ENCODE assay signal across 5 worm cellular contexts in genomic region chrX:3025145-3025544, ce11.
TF ChIP-seq lines count a peak whose summit lies in the region.

No protein-coding gene starts in this region.

TF ChIP-seq in whole organism, L1 larva, 84 proteins besides CTCF, POLR2A, EP300 and RAD21 (continues in another document):
- TF ChIP-seq nhr-71 (tag; optimal IDR thresholded peaks at IDR 0.05; lab: Kevin White, UChicago) (peak; percentile 33), mep-1 (tag; optimal IDR thresholded peaks at IDR 0.05; lab: Kevin White, UChicago) (no peak), Y116A8C.19 (tag; optimal IDR thresholded peaks at IDR 0.05; lab: Kevin White, UChicago; ENCODE audit: borderline replicate concordance) (no peak), egl-27 (tag; optimal IDR thresholded peaks at IDR 0.05; lab: Kevin White, UChicago) (no peak), unc-30 (tag; optimal IDR thresholded peaks at IDR 0.05; lab: Kevin White, UChicago) (no peak), pag-3 (tag; optimal IDR thresholded peaks at IDR 0.05; lab: Kevin White, UChicago; ENCODE audit: borderline replicate concordance, insufficient read depth) (no peak), ceh-88 (GFP tag; IDR thresholded peaks at IDR 0.05; lab: Robert Waterston, UW) (no peak), hlh-17 (GFP tag; optimal IDR thresholded peaks at IDR 0.05; lab: Kevin White, UChicago; ENCODE audit: borderline replicate concordance) (no peak), dsc-1 (tag; optimal IDR thresholded peaks at IDR 0.05; lab: Kevin White, UChicago) (no peak), swsn-7 (tag; optimal IDR thresholded peaks at IDR 0.05; lab: Kevin White, UChicago) (no peak), sptf-1 (tag; optimal IDR thresholded peaks at IDR 0.05; lab: Kevin White, UChicago) (no peak), blmp-1 (tag; optimal IDR thresholded peaks at IDR 0.05; lab: Kevin White, UChicago) (peak; percentile 81), efl-1 (optimal IDR thresholded peaks at IDR 0.05; lab: Kevin White, UChicago) (no peak), efl-1 (GFP tag; optimal IDR thresholded peaks at IDR 0.05 in 1 of 2; lab: Kevin White, UChicago) (no peak), elt-3 (tag; optimal IDR thresholded peaks at IDR 0.05; lab: Kevin White, UChicago) (peak in 2 of 6 experiments; percentile 21 to 42), nhr-19 (GFP tag; conservative IDR thresholded peaks at IDR 0.05; lab: Robert Waterston, UW) (peak; percentile 60), tlp-1 (tag; optimal IDR thresholded peaks at IDR 0.05; lab: Kevin White, UChicago) (no peak), snu-23 (GFP tag; optimal IDR thresholded peaks at IDR 0.05; lab: Kevin White, UChicago) (peak; percentile 43)

TF ChIP-seq in whole organism, L2 larva, 48 proteins besides CTCF, POLR2A, EP300 and RAD21:
- TF ChIP-seq nhr-23 (tag; optimal IDR thresholded peaks at IDR 0.05; lab: Kevin White, UChicago), result no peak
- peak; percentile 28 for TF ChIP-seq nhr-21 (tag; optimal IDR thresholded peaks at IDR 0.05; lab: Kevin White, UChicago)
- TF ChIP-seq sma-9 (GFP tag; optimal IDR thresholded peaks at IDR 0.05; lab: Kevin White, UChicago), result peak; percentile 8
- TF ChIP-seq sma-9 (tag; optimal IDR thresholded peaks at IDR 0.05; lab: Kevin White, UChicago), result no peak
- peak; percentile 27 for TF ChIP-seq nhr-129 (tag; optimal IDR thresholded peaks at IDR 0.05; lab: Kevin White, UChicago)

TF ChIP-seq in whole organism, L3 larva, 47 proteins besides CTCF, POLR2A, EP300 and RAD21:
- no peak for TF ChIP-seq lin-15B (tag; optimal IDR thresholded peaks at IDR 0.05; lab: Kevin White, UChicago)
- TF ChIP-seq R02D3.7 (tag; optimal IDR thresholded peaks at IDR 0.05; lab: Kevin White, UChicago), result no peak
- no peak for TF ChIP-seq unc-39 (tag; optimal IDR thresholded peaks at IDR 0.05; lab: Kevin White, UChicago)
- TF ChIP-seq nhr-25 (tag; optimal IDR thresholded peaks at IDR 0.05; lab: Kevin White, UChicago), result no peak
- peak; percentile 70 for TF ChIP-seq unc-62 (GFP tag; optimal IDR thresholded peaks at IDR 0.05; lab: Kevin White, UChicago)

TF ChIP-seq in whole organism, L4 larva, 104 proteins besides CTCF, POLR2A, EP300 and RAD21:
- TF ChIP-seq nhr-11 (tag; optimal IDR thresholded peaks at IDR 0.05; lab: Kevin White, UChicago), result peak; percentile 13
- TF ChIP-seq lin-13 (GFP tag; optimal IDR thresholded peaks at IDR 0.05; lab: Kevin White, UChicago), result no peak
- TF ChIP-seq lin-1 (GFP tag; IDR thresholded peaks at IDR 0.05; lab: Robert Waterston, UW), result no peak
- TF ChIP-seq lsy-2 (tag; optimal IDR thresholded peaks at IDR 0.05; lab: Kevin White, UChicago), result peak in 1 of 2 experiments; percentile 20
- TF ChIP-seq unc-62 (GFP tag; optimal IDR thresholded peaks at IDR 0.05 in 1 of 2; lab: Kevin White, UChicago), result peak in 1 of 2 experiments; percentile 54
- no peak for TF ChIP-seq unc-62 (tag; optimal IDR thresholded peaks at IDR 0.05; lab: Kevin White, UChicago)
- peak; percentile 22 for TF ChIP-seq nhr-28 (tag; optimal IDR thresholded peaks at IDR 0.05; lab: Kevin White, UChicago)
- TF ChIP-seq daf-16 (GFP tag; optimal IDR thresholded peaks at IDR 0.05; lab: Kevin White, UChicago), result no peak
- no peak for TF ChIP-seq daf-16 (tag; optimal IDR thresholded peaks at IDR 0.05; lab: Kevin White, UChicago)
- TF ChIP-seq ceh-20 (GFP tag; IDR thresholded peaks at IDR 0.05; lab: Robert Waterston, UW), result 0 out of 2 replicates have a peak, but pooled peaks have one; percentile 30
- no peak for TF ChIP-seq pha-4 (GFP tag; IDR thresholded peaks at IDR 0.05; lab: Robert Waterston, UW)
- TF ChIP-seq pha-4 (tag; optimal IDR thresholded peaks at IDR 0.05; lab: Kevin White, UChicago), result no peak

TF ChIP-seq in whole organism, mixed stage, embryonic, 35 proteins besides CTCF, POLR2A, EP300 and RAD21:
- TF ChIP-seq snpc-4 (tag; optimal IDR thresholded peaks at IDR 0.05; lab: Kevin White, UChicago) (no peak), unc-62 (GFP tag; optimal IDR thresholded peaks at IDR 0.05; lab: Kevin White, UChicago) (peak; percentile 41), nhr-2 (tag; optimal IDR thresholded peaks at IDR 0.05; lab: Kevin White, UChicago) (no peak)

Comparison
In these comparisons a context has a peak if more than half of its experiments do, and no peak if none do; other contexts are left out.
1. Of the 29 proteins assayed by ChIP-seq in both whole organism, L4 larva and whole organism, L1 larva: peak only in whole organism, L4 larva: nhr-11 and nhr-28; only in whole organism, L1 larva: none; in both: none; in neither: 25; mixed calls (peak in some experiments, not most) for 2.